Worm (Caenorhabditis elegans): Measurements from ENCODE around the gene col-37.

ce11 chrV:12117567-12118053 lies 49.9 kb downstream of the col-37 start, which contains the start of gene C13C4.8:
- TF ChIP-seq nhr-237 (tag; optimal IDR thresholded peaks at IDR 0.05) (no peak), ZK546.5 (tag; optimal IDR thresholded peaks at IDR 0.05) (no peak), nhr-11 (tag; optimal IDR thresholded peaks at IDR 0.05) (no peak), lin-13 (GFP tag; optimal IDR thresholded peaks at IDR 0.05) (no peak), snpc-4 (tag; optimal IDR thresholded peaks at IDR 0.05) (no peak), aly-2 (tag; optimal IDR thresholded peaks at IDR 0.05) (no peak), unc-39 (tag; optimal IDR thresholded peaks at IDR 0.05) (no peak), nhr-6 (tag; optimal IDR thresholded peaks at IDR 0.05) (no peak), egl-27 (tag; optimal IDR thresholded peaks at IDR 0.05) (no peak), lin-39 (tag; optimal IDR thresholded peaks at IDR 0.05) (no peak), nhr-12 (tag; optimal IDR thresholded peaks at IDR 0.05) (no peak)
